Fruit fly (Drosophila melanogaster) whole organism, embryonic: ENCODE results near the gene Fit2.

Experiments used
- Abd-B ChIP-seq: fragments of 200-800 bp; sonication (Bioruptor generic); optimal IDR thresholded peaks from 2 replicates; lab custom pipeline; 2018; ENCODE audit warnings: missing biosample characterization, mild to moderate bottlenecking, missing genetic modification characterization, moderate library complexity
- Bgb ChIP-seq: fragments of 200-800 bp; sonication (Bioruptor generic); IDR thresholded peaks from 2 replicates; pipeline ENCODE4 v1.3.6; 2022; ENCODE audit warnings: missing biosample characterization, missing genetic modification characterization; ENCODE audit not compliant: partially characterized antibody
- C15 ChIP-seq: fragments of 200-800 bp; sonication (Bioruptor generic); IDR thresholded peaks from 3 replicates; pipeline ENCODE4 v1.3.6; 2022; ENCODE audit warnings: missing biosample characterization, missing genetic modification characterization
- CG11504 ChIP-seq: fragments of 200-800 bp; sonication (Bioruptor generic); optimal IDR thresholded peaks from 3 replicates; lab custom pipeline; 2019; ENCODE audit warnings: missing biosample characterization, mild to moderate bottlenecking, missing genetic modification characterization, moderate library complexity
- CG12219 ChIP-seq: fragments of 200-800 bp; sonication (Bioruptor generic); optimal IDR thresholded peaks from 3 replicates; lab custom pipeline; 2018; ENCODE audit warnings: missing biosample characterization, mild to moderate bottlenecking, missing genetic modification characterization
- CG13775 ChIP-seq: fragments of 200-800 bp; sonication (Bioruptor generic); optimal IDR thresholded peaks from 3 replicates; lab custom pipeline; 2017; ENCODE audit warnings: missing biosample characterization, mild to moderate bottlenecking, missing genetic modification characterization
- CG14441 ChIP-seq: fragments of 200-800 bp; sonication (Bioruptor generic); IDR thresholded peaks from 2 replicates; pipeline ENCODE4 v1.3.6; 2022; ENCODE audit warnings: missing biosample characterization, missing genetic modification characterization
- CG14710 ChIP-seq: fragments of 200-800 bp; sonication (Bioruptor generic); optimal IDR thresholded peaks from 3 replicates; lab custom pipeline; 2019; ENCODE audit warnings: missing biosample characterization, mild to moderate bottlenecking, missing genetic modification characterization, moderate library complexity
- CG15696 ChIP-seq: fragments of 200-800 bp; sonication (Bioruptor generic); optimal IDR thresholded peaks from 2 replicates; lab custom pipeline; 2019; ENCODE audit warnings: missing biosample characterization, mild to moderate bottlenecking, missing genetic modification characterization, moderate library complexity
- CG17359 ChIP-seq: fragments of 200-800 bp; sonication (Bioruptor generic); optimal IDR thresholded peaks from 3 replicates; lab custom pipeline; 2018; ENCODE audit warnings: missing biosample characterization, mild to moderate bottlenecking, missing genetic modification characterization, moderate library complexity
- CG18599 ChIP-seq: fragments of 200-800 bp; sonication (Bioruptor generic); optimal IDR thresholded peaks from 3 replicates; lab custom pipeline; 2017; ENCODE audit warnings: missing biosample characterization, missing genetic modification characterization, mild to moderate bottlenecking, moderate library complexity, missing genetic modification reagents
- CG4820 ChIP-seq: fragments of 200-800 bp; sonication (Bioruptor generic); optimal IDR thresholded peaks from 3 replicates; lab custom pipeline; 2016; ENCODE audit warnings: missing biosample characterization, missing genetic modification characterization
- CG5953 ChIP-seq: fragments of 200-800 bp; sonication (Bioruptor generic); IDR thresholded peaks from 2 replicates; pipeline ENCODE4 v1.3.6; 2022; ENCODE audit warnings: missing biosample characterization, missing genetic modification characterization
- CG7963 ChIP-seq: fragments of 200-800 bp; sonication (Bioruptor generic); IDR thresholded peaks from 3 replicates; pipeline ENCODE4 v1.3.6; 2022; ENCODE audit warnings: missing biosample characterization, missing genetic modification characterization; ENCODE audit not compliant: partially characterized antibody
- Drgx ChIP-seq: fragments of 200-800 bp; sonication (Bioruptor generic); IDR thresholded peaks from 2 replicates; pipeline ENCODE4 v1.3.6; 2022; ENCODE audit warnings: missing biosample characterization, missing genetic modification characterization
- Elba2 ChIP-seq: fragments of 200-800 bp; sonication (Bioruptor generic); optimal IDR thresholded peaks from 3 replicates; lab custom pipeline; 2016; ENCODE audit warnings: missing biosample characterization, missing genetic modification characterization
- Ets65A ChIP-seq: fragments of 200-800 bp; sonication (Bioruptor generic); peaks from one replicate; lab custom pipeline; 2016; ENCODE audit warnings: missing biosample characterization, missing genetic modification characterization
- Hsf ChIP-seq: fragments of 200-800 bp; sonication (Bioruptor generic); optimal IDR thresholded peaks from 3 replicates; lab custom pipeline; 2016; ENCODE audit warnings: missing biosample characterization, missing genetic modification characterization
- Kr ChIP-seq: fragments of 200-800 bp; sonication (Bioruptor generic); optimal IDR thresholded peaks from 2 replicates; lab custom pipeline; 2017; ENCODE audit warnings: missing biosample characterization, mild to moderate bottlenecking, missing genetic modification characterization
- Mes4 ChIP-seq: fragments of 200-800 bp; sonication (Bioruptor generic); optimal IDR thresholded peaks from 2 replicates; lab custom pipeline; 2016; ENCODE audit warnings: missing biosample characterization, missing genetic modification characterization
- PHDP ChIP-seq: fragments of 200-800 bp; sonication (Bioruptor generic); optimal IDR thresholded peaks from 3 replicates; lab custom pipeline; 2018; ENCODE audit warnings: missing biosample characterization, mild to moderate bottlenecking, missing genetic modification characterization, moderate library complexity
- TFAM ChIP-seq: fragments of 200-800 bp; sonication (Bioruptor generic); optimal IDR thresholded peaks from 2 replicates; lab custom pipeline; 2017; ENCODE audit warnings: missing biosample characterization, missing genetic modification characterization, inconsistent platforms
- Trl ChIP-seq, 3 experiments: fragments of >200 bp in 2 of 3; fragments of 200-800 bp in 1 of 3; sonication (Bioruptor generic) in 1 of 3; optimal IDR thresholded peaks; 2 replicates in 1 of 3; 3 replicates in 2 of 3; lab custom pipeline; 2016 to 2017; ENCODE audit warnings: missing biosample characterization in 1 of 3, missing genetic modification characterization in 1 of 3
- al ChIP-seq: fragments of 200-800 bp; sonication (Bioruptor generic); IDR thresholded peaks from 2 replicates; pipeline ENCODE4 v1.3.6; 2022; ENCODE audit warnings: missing biosample characterization, missing genetic modification characterization
- ato ChIP-seq: fragments of 200-800 bp; sonication (Bioruptor generic); IDR thresholded peaks from 2 replicates; pipeline ENCODE4 v1.3.6; 2022; ENCODE audit warnings: missing biosample characterization, missing genetic modification characterization; ENCODE audit not compliant: partially characterized antibody
- bsh ChIP-seq, 2 experiments: fragments of 200-800 bp; sonication (Bioruptor generic); optimal IDR thresholded peaks; 2 replicates each; lab custom pipeline; 2017 to 2018; ENCODE audit warnings: mild to moderate bottlenecking in 2 of 2, missing biosample characterization in 2 of 2, missing genetic modification characterization in 2 of 2, moderate library complexity in 1 of 2
- crol ChIP-seq: fragments of 200-800 bp; sonication (Bioruptor generic); IDR thresholded peaks from 2 replicates; pipeline ENCODE4 v1.3.6; 2022; ENCODE audit warnings: missing biosample characterization, missing genetic modification characterization
- dm ChIP-seq: fragments of 200-800 bp; sonication (Bioruptor generic); optimal IDR thresholded peaks from 3 replicates; lab custom pipeline; 2016; ENCODE audit warnings: missing biosample characterization, missing genetic modification characterization
- dmrt99B ChIP-seq: fragments of 200-800 bp; sonication (Bioruptor generic); optimal IDR thresholded peaks from 2 replicates; lab custom pipeline; 2018; ENCODE audit warnings: missing biosample characterization, mild to moderate bottlenecking, missing genetic modification characterization, moderate library complexity
- fd3F ChIP-seq: fragments of 200-800 bp; sonication (Bioruptor generic); optimal IDR thresholded peaks from 2 replicates; lab custom pipeline; 2018; ENCODE audit warnings: missing biosample characterization, mild to moderate bottlenecking, missing genetic modification characterization, moderate library complexity
- gem ChIP-seq: fragments of 200-800 bp; sonication (Bioruptor generic); optimal IDR thresholded peaks from 2 replicates; lab custom pipeline; 2019; ENCODE audit warnings: missing biosample characterization, mild to moderate bottlenecking, missing genetic modification characterization, moderate library complexity
- gsb ChIP-seq: fragments of 200-800 bp; sonication (Bioruptor generic); IDR thresholded peaks from 2 replicates; pipeline ENCODE4 v1.3.6; 2022; ENCODE audit warnings: missing biosample characterization, missing genetic modification characterization
- gsb-n ChIP-seq: fragments of 200-800 bp; sonication (Bioruptor generic); optimal IDR thresholded peaks from 3 replicates; lab custom pipeline; 2018; ENCODE audit warnings: missing biosample characterization, mild to moderate bottlenecking, missing genetic modification characterization
- h ChIP-seq: fragments of >200 bp; optimal IDR thresholded peaks from 2 replicates; lab custom pipeline; 2017
- otp ChIP-seq: fragments of 200-800 bp; sonication (Bioruptor generic); IDR thresholded peaks from 3 replicates; pipeline ENCODE4, ENCODE4 v1.3.6; 2022; ENCODE audit warnings: missing biosample characterization, missing genetic modification characterization
- ranshi ChIP-seq: fragments of 200-800 bp; sonication (Bioruptor generic); IDR thresholded peaks from 2 replicates; pipeline ENCODE4 v1.3.6; 2022; ENCODE audit warnings: missing biosample characterization, missing genetic modification characterization
- sd ChIP-seq: fragments of 200-800 bp; sonication (Bioruptor generic); optimal IDR thresholded peaks from 3 replicates; lab custom pipeline; 2018; ENCODE audit warnings: missing biosample characterization, mild to moderate bottlenecking, missing genetic modification characterization, moderate library complexity
- shn ChIP-seq: fragments of 200-800 bp; sonication (Bioruptor generic); optimal IDR thresholded peaks from 3 replicates; lab custom pipeline; 2016; ENCODE audit warnings: missing biosample characterization, missing genetic modification characterization
- sisA ChIP-seq: fragments of 200-800 bp; sonication (Bioruptor generic); IDR thresholded peaks from 2 replicates; pipeline ENCODE4 v1.3.6; 2022; ENCODE audit warnings: missing biosample characterization, missing genetic modification characterization
- slbo ChIP-seq: fragments of 200-800 bp; sonication (Bioruptor generic); IDR thresholded peaks from 2 replicates; pipeline ENCODE4 v1.3.6; 2022; ENCODE audit warnings: missing biosample characterization, missing genetic modification characterization
- sr ChIP-seq: fragments of 200-800 bp; sonication (Bioruptor generic); IDR thresholded peaks from 3 replicates; pipeline ENCODE4 v1.3.6; 2022; ENCODE audit warnings: missing biosample characterization, missing genetic modification characterization
- ttk ChIP-seq: fragments of 200-800 bp; sonication (Bioruptor generic); IDR thresholded peaks from 2 replicates; pipeline ENCODE4 v2.1.2; 2022; ENCODE audit warnings: missing biosample characterization, missing genetic modification characterization
- unc-4 ChIP-seq: fragments of 200-800 bp; sonication (Bioruptor generic); IDR thresholded peaks from 2 replicates; pipeline ENCODE4 v1.3.6; 2022; ENCODE audit warnings: missing biosample characterization, missing genetic modification characterization; ENCODE audit not compliant: partially characterized antibody
- unpg ChIP-seq: fragments of 200-800 bp; sonication (Bioruptor generic); optimal IDR thresholded peaks from 3 replicates; lab custom pipeline; 2018; ENCODE audit warnings: missing biosample characterization, mild to moderate bottlenecking, missing genetic modification characterization, moderate library complexity
- zfh1 ChIP-seq: fragments of 200-800 bp; sonication (Bioruptor generic); IDR thresholded peaks from 3 replicates; pipeline ENCODE4 v1.3.6; 2022; ENCODE audit warnings: missing biosample characterization, missing genetic modification characterization

Fit2 gene

DNA sequence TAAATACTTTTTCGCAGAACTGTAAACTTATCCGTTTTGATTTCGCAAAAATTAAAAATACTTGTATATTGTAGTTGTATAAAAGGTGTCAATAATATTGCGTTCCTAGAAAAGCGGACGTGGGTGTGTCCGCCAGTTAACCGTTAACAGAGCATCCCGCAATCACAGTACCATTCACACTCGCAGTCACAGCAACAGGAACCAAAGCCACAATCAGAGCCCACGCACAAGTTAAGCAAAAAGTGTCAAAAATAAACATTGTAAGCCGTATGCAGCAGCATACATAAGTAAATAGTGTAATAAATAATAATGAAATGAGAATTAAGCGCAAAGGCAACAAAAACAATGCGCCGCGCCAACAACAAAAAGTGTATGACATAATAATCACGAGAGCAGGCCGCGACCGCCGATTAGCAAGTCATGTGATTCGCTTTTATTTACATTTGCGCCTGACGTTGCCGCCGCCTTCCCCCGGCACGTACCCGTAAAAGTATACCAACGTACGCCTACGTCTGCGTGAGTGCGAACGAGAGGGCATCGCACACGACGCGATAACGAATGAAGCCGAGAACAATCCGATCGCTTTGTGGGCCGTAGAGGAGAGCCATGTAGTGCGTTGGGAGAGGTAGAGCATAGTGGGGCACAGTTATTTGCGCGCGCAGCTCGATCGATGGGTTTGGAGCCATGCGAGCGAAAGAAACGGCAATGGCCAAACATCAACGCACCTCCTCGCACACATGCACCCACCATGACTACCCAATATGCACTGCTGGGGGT lies 14.2 kb upstream of the Fit2 start (continued):
- TF ChIP-seq Abd-B (GFP tag; lab: Kevin White, UChicago) (no peak), slbo (GFP tag; lab: Robert Waterston, UW) (peak; percentile 63), dmrt99B (peak; percentile 42), ttk (GFP tag; lab: Robert Waterston, UW) (peak; percentile 44), CG13775 (no peak), CG17359 (peak; percentile 46), Kr (GFP tag; lab: Kevin White, UChicago) (no peak), CG14441 (peak; percentile 36), CG4820 (GFP tag; lab: Kevin White, UChicago) (peak; percentile 12), CG14710 (tag; lab: Kevin White, UChicago) (no peak), sd (peak; percentile 93), h (lab: Kevin White, UChicago) (no peak), unpg (GFP tag; lab: Kevin White, UChicago) (peak; percentile 25), shn (GFP tag; lab: Kevin White, UChicago) (peak; percentile 15), otp (GFP tag; lab: Robert Waterston, UW) (no peak), fd3F (GFP tag; lab: Kevin White, UChicago) (no peak), CG18599 (GFP tag; lab: Kevin White, UChicago) (peak; percentile 60)

DNA sequence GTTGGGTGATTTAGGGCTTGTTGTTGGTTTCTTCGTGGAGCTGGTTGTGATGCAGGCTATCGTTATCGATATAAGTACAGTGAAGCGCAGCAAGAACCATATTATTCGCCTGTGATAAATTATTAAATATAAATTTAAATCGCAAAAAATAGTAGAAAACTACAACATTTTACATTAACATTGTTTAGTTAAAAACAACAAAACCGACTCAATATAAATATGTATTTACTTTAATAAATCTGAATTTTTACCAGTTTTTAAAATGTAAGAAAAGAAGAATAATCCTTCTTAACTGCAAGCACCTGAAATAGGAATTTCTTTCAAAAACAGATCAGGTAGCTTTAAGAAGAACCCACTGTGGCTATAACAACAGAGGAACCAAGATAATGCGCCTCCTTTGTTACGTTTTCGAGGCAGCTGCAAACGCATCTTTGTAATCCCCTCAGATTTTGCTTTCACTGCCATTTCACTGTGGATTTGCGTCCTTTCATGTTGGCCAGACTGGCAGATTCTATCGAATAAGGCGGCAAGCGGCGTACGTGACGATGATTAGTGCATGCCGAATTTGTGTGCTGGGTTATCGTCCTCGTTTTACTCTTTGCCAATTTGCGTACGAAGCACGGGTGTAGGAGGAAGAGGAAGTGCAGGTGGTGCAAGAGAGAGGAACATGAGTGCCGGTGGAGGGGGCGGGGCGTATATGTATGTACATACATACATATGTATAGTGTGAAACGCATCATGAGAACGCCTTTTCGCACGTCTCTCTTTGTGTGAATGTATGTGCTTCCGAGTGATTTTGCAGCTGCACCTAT lies 13.4 kb upstream of the Fit2 start:
- peak; percentile 8; the same call in 1 of the 2 replicates for TF ChIP-seq sisA
- 0 out of 2 replicates have a peak, but pooled peaks have one; percentile 1 for TF ChIP-seq CG5953
- no peak for TF ChIP-seq unc-4 (GFP tag; lab: Robert Waterston, UW)
- TF ChIP-seq Mes4: no peak
- peak; percentile 46 for TF ChIP-seq Elba2
- peak; percentile 57 for TF ChIP-seq Ets65A (GFP tag; lab: Kevin White, UChicago)
- 0 out of 2 replicates have a peak, but pooled peaks have one; percentile 32 for TF ChIP-seq slbo (GFP tag; lab: Robert Waterston, UW)
- TF ChIP-seq gsb (GFP tag; lab: Robert Waterston, UW): 0 out of 2 replicates have a peak, but pooled peaks have one; percentile 0
- TF ChIP-seq ranshi (GFP tag; lab: Robert Waterston, UW): 0 out of 2 replicates have a peak, but pooled peaks have one; percentile 24
- TF ChIP-seq TFAM (GFP tag; lab: Kevin White, UChicago): no peak
- peak; percentile 36; the same call in 1 of the 2 replicates for TF ChIP-seq Drgx
- peak; percentile 6 to 10 for TF ChIP-seq Trl (optimal IDR thresholded peaks at IDR 0.05; lab: Kevin White, UChicago)
- no peak for TF ChIP-seq Trl (GFP tag; optimal IDR thresholded peaks at IDR 0.05; lab: Kevin White, UChicago)
- TF ChIP-seq Bgb: 0 out of 2 replicates have a peak, but pooled peaks have one; percentile 25
- peak; percentile 26 for TF ChIP-seq CG11504
- 0 out of 3 replicates have a peak, but pooled peaks have one; percentile 26 for TF ChIP-seq sr (GFP tag; lab: Robert Waterston, UW)
- TF ChIP-seq gsb-n (tag; lab: Kevin White, UChicago): peak; percentile 15
- 0 out of 2 replicates have a peak, but pooled peaks have one; percentile 25 for TF ChIP-seq ato (GFP tag; lab: Robert Waterston, UW)
- TF ChIP-seq dmrt99B: peak; percentile 32
- TF ChIP-seq bsh (GFP tag; optimal IDR thresholded peaks at IDR 0.05; lab: Kevin White, UChicago): peak in 1 of 2 experiments; percentile 34
- TF ChIP-seq CG15696 (tag; lab: Kevin White, UChicago): no peak
- TF ChIP-seq zfh1 (GFP tag; lab: Robert Waterston, UW): 0 out of 3 replicates have a peak, but pooled peaks have one; percentile 36
- TF ChIP-seq al (GFP tag; lab: Robert Waterston, UW): 0 out of 2 replicates have a peak, but pooled peaks have one; percentile 15
- peak; percentile 72 for TF ChIP-seq gem (tag; lab: Kevin White, UChicago)
- TF ChIP-seq PHDP: no peak
- TF ChIP-seq crol (GFP tag; lab: Robert Waterston, UW): peak; percentile 76
- TF ChIP-seq Hsf: no peak
- no peak for TF ChIP-seq CG12219
- TF ChIP-seq dm (GFP tag; lab: Kevin White, UChicago): no peak
- no peak for TF ChIP-seq CG7963 (GFP tag; lab: Robert Waterston, UW)
- TF ChIP-seq C15: no peak
